Worm (Caenorhabditis elegans): Measurements from ENCODE around the gene lin-46.

ce11 chrV:12933654-12934053 is 35.0 kb upstream of the lin-46 start:
- TF ChIP-seq ama-1 (optimal IDR thresholded peaks at IDR 0.05) (no peak), ceh-88 (GFP tag; IDR thresholded peaks at IDR 0.05) (no peak), ztf-4 (tag; optimal IDR thresholded peaks at IDR 0.05) (no peak)
